Worm (Caenorhabditis elegans) whole organism, L4/young adult: ENCODE measurements around the gene W08F4.13.

Source experiments
- W03F9.2 ChIP-seq: fragments of 150-350 bp; optimal IDR thresholded peaks from 2 replicates; lab custom pipeline; 2014; ENCODE audit warnings: missing biosample characterization, missing genetic modification characterization
- him-1 ChIP-seq: sonication (generic microtip); optimal IDR thresholded peaks from 2 replicates; lab custom pipeline; 2016; ENCODE audit warnings: missing genotype, missing genetic modification reagents, missing genetic modification characterization, missing compliant biosample characterization

- TF ChIP-seq W03F9.2 (tag; lab: Kevin White, UChicago) (no peak), him-1 (tag; lab: Kevin White, UChicago) (no peak)
Measured at ce11 chrII:582649-583048, 1.9 kb upstream of the W08F4.13 start, which contains the start of gene fbxb-14.
